Fruit fly (Drosophila melanogaster) whole organism, embryonic: ENCODE data around the gene CG11294.

Experiments used
- Aef1 ChIP-seq: fragments of 200-800 bp; sonication (Bioruptor generic); IDR thresholded peaks from 3 replicates; pipeline ENCODE4 v1.3.6; 2022; ENCODE audit warnings: missing biosample characterization, missing genetic modification characterization
- Antp ChIP-seq: fragments of 200-800 bp; sonication (Bioruptor generic); optimal IDR thresholded peaks from 3 replicates; lab custom pipeline; 2016; ENCODE audit warnings: missing biosample characterization, missing genetic modification characterization
- B-H1 ChIP-seq: fragments of 200-800 bp; sonication (Bioruptor generic); IDR thresholded peaks from 3 replicates; pipeline ENCODE4 v1.3.6; 2022; ENCODE audit warnings: missing biosample characterization, missing genetic modification characterization
- CG10274 ChIP-seq: fragments of 200-800 bp; sonication (Bioruptor generic); optimal IDR thresholded peaks from 3 replicates; lab custom pipeline; 2017; ENCODE audit warnings: missing biosample characterization, mild to moderate bottlenecking, missing genetic modification characterization
- CG12236 ChIP-seq: fragments of 200-800 bp; sonication (Bioruptor generic); optimal IDR thresholded peaks from 2 replicates; lab custom pipeline; 2016; ENCODE audit warnings: missing biosample characterization, missing genetic modification characterization
- CG12942 ChIP-seq: fragments of 200-800 bp; sonication (Bioruptor generic); optimal IDR thresholded peaks from 3 replicates; lab custom pipeline; 2016; ENCODE audit warnings: missing biosample characterization, missing genetic modification characterization
- CG13296 ChIP-seq: fragments of 200-800 bp; sonication (Bioruptor generic); optimal IDR thresholded peaks from 3 replicates; lab custom pipeline; 2018; ENCODE audit warnings: missing biosample characterization, mild to moderate bottlenecking, missing genetic modification characterization
- CG13775 ChIP-seq: fragments of 200-800 bp; sonication (Bioruptor generic); optimal IDR thresholded peaks from 3 replicates; lab custom pipeline; 2017; ENCODE audit warnings: missing biosample characterization, mild to moderate bottlenecking, missing genetic modification characterization
- CG14860 ChIP-seq: fragments of 200-800 bp; sonication (Bioruptor generic); IDR thresholded peaks from 3 replicates; pipeline ENCODE4 v1.3.6; 2022; ENCODE audit warnings: missing biosample characterization, missing genetic modification characterization; ENCODE audit not compliant: partially characterized antibody
- CG15269 ChIP-seq: fragments of 200-800 bp; sonication (Bioruptor generic); optimal IDR thresholded peaks from 2 replicates; lab custom pipeline; 2018; ENCODE audit warnings: missing biosample characterization, mild to moderate bottlenecking, missing genetic modification characterization, moderate library complexity
- CG17361 ChIP-seq: fragments of 200-800 bp; sonication (Bioruptor generic); IDR thresholded peaks from 3 replicates; pipeline ENCODE4 v1.3.6; 2022; ENCODE audit warnings: missing biosample characterization, missing genetic modification characterization
- CG33557 ChIP-seq: fragments of 200-800 bp; sonication (Bioruptor generic); optimal IDR thresholded peaks from 2 replicates; lab custom pipeline; 2019; ENCODE audit warnings: missing biosample characterization, mild to moderate bottlenecking, missing genetic modification characterization, moderate library complexity
- CG42726 ChIP-seq: fragments of 200-800 bp; sonication (Bioruptor generic); IDR thresholded peaks from 2 replicates; pipeline ENCODE4 v1.3.6; 2022; ENCODE audit warnings: missing biosample characterization, missing genetic modification characterization; ENCODE audit not compliant: partially characterized antibody
- CG8089 ChIP-seq: fragments of 200-800 bp; sonication (Bioruptor generic); optimal IDR thresholded peaks from 3 replicates; lab custom pipeline; 2016; ENCODE audit warnings: missing biosample characterization, missing genetic modification characterization
- CTCF ChIP-seq: fragments of 200-800 bp; sonication (Bioruptor generic); optimal IDR thresholded peaks from 2 replicates; lab custom pipeline; 2017; ENCODE audit warnings: missing biosample characterization, mild to moderate bottlenecking, missing genetic modification characterization, moderate library complexity
- Dad ChIP-seq: fragments of 200-800 bp; sonication (Bioruptor generic); optimal IDR thresholded peaks from 3 replicates; lab custom pipeline; 2016; ENCODE audit warnings: missing biosample characterization, missing genetic modification characterization
- Dp ChIP-seq: fragments of 200-800 bp; sonication (Bioruptor generic); optimal IDR thresholded peaks from 2 replicates; lab custom pipeline; 2018; ENCODE audit warnings: missing biosample characterization, mild to moderate bottlenecking, missing genetic modification characterization, moderate library complexity
- Ets65A ChIP-seq: fragments of 200-800 bp; sonication (Bioruptor generic); peaks from one replicate; lab custom pipeline; 2016; ENCODE audit warnings: missing biosample characterization, missing genetic modification characterization
- HHEX ChIP-seq: fragments of 200-800 bp; sonication (Bioruptor generic); optimal IDR thresholded peaks from 3 replicates; lab custom pipeline; 2017; ENCODE audit warnings: missing biosample characterization, mild to moderate bottlenecking, missing genetic modification characterization, missing genetic modification reagents
- Hand ChIP-seq: fragments of 200-800 bp; sonication (Bioruptor generic); optimal IDR thresholded peaks from 2 replicates; lab custom pipeline; 2017; ENCODE audit warnings: mild to moderate bottlenecking, missing biosample characterization, missing genetic modification reagents, missing genetic modification characterization
- Hey ChIP-seq: fragments of 200-800 bp; sonication (Bioruptor generic); optimal IDR thresholded peaks from 3 replicates; lab custom pipeline; 2018; ENCODE audit warnings: missing biosample characterization, mild to moderate bottlenecking, missing genetic modification characterization
- HmgZ ChIP-seq: fragments of 200-800 bp; sonication (Bioruptor generic); optimal IDR thresholded peaks from 2 replicates; lab custom pipeline; 2018; ENCODE audit warnings: missing biosample characterization, mild to moderate bottlenecking, missing genetic modification characterization
- MTF-1 ChIP-seq: fragments of 200-800 bp; sonication (Bioruptor generic); optimal IDR thresholded peaks from 2 replicates; lab custom pipeline; 2018; ENCODE audit warnings: missing biosample characterization, mild to moderate bottlenecking, missing genetic modification characterization, borderline replicate concordance
- Pdp1 ChIP-seq, 2 experiments: fragments of 200-800 bp; sonication (Bioruptor generic); optimal IDR thresholded peaks; 3 replicates each; lab custom pipeline; 2016; ENCODE audit warnings: missing biosample characterization in 2 of 2, missing genetic modification characterization in 2 of 2, mild to moderate bottlenecking in 1 of 2, moderate library complexity in 1 of 2
- Sin3A ChIP-seq: fragments of >200 bp; optimal IDR thresholded peaks from 2 replicates; lab custom pipeline; 2018
- Sox100B ChIP-seq: fragments of 200-800 bp; sonication (Bioruptor generic); optimal IDR thresholded peaks from 3 replicates; lab custom pipeline; 2018; ENCODE audit warnings: missing biosample characterization, mild to moderate bottlenecking, missing genetic modification characterization
- Spps ChIP-seq: fragments of 200-800 bp; sonication (Bioruptor generic); optimal IDR thresholded peaks from 2 replicates; lab custom pipeline; 2018; ENCODE audit warnings: missing biosample characterization, mild to moderate bottlenecking, missing genetic modification characterization
- Sry-β ChIP-seq: fragments of 200-800 bp; sonication (Bioruptor generic); optimal IDR thresholded peaks from 2 replicates; lab custom pipeline; 2018; ENCODE audit warnings: missing biosample characterization, mild to moderate bottlenecking, missing genetic modification characterization, moderate library complexity
- ci ChIP-seq: fragments of 200-800 bp; sonication (Bioruptor generic); IDR thresholded peaks from 3 replicates; pipeline ENCODE4 v1.3.6; 2022; ENCODE audit warnings: missing biosample characterization, missing genetic modification characterization
- grn ChIP-seq: fragments of 200-800 bp; sonication (Bioruptor generic); optimal IDR thresholded peaks from 3 replicates; lab custom pipeline; 2017; ENCODE audit warnings: missing biosample characterization, missing genetic modification characterization
- gsb-n ChIP-seq: fragments of 200-800 bp; sonication (Bioruptor generic); optimal IDR thresholded peaks from 3 replicates; lab custom pipeline; 2018; ENCODE audit warnings: missing biosample characterization, mild to moderate bottlenecking, missing genetic modification characterization
- hth ChIP-seq: fragments of >200 bp; optimal IDR thresholded peaks from 2 replicates; lab custom pipeline; 2017; ENCODE audit warnings: inconsistent platforms
- insv ChIP-seq, 2 experiments: fragments of 200-800 bp; sonication (Bioruptor generic); optimal IDR thresholded peaks; 3 replicates each; lab custom pipeline; 2016 to 2018; ENCODE audit warnings: missing biosample characterization in 2 of 2, missing genetic modification characterization in 2 of 2
- jumu ChIP-seq: fragments of 200-800 bp; sonication (Bioruptor generic); optimal IDR thresholded peaks from 3 replicates; lab custom pipeline; 2016; ENCODE audit warnings: missing biosample characterization, missing genetic modification characterization
- klu ChIP-seq: fragments of 200-800 bp; sonication (Bioruptor generic); IDR thresholded peaks from 2 replicates; pipeline ENCODE4 v1.3.6; 2022; ENCODE audit warnings: missing biosample characterization, missing genetic modification characterization
- kni ChIP-seq: fragments of 200-800 bp; sonication (Bioruptor generic); optimal IDR thresholded peaks from 3 replicates; lab custom pipeline; 2017; ENCODE audit warnings: mild to moderate bottlenecking, missing biosample characterization, missing genetic modification reagents, missing genetic modification characterization
- lbe ChIP-seq: fragments of 200-800 bp; sonication (Bioruptor generic); optimal IDR thresholded peaks from 2 replicates; lab custom pipeline; 2016; ENCODE audit warnings: missing biosample characterization, mild to moderate bottlenecking, missing genetic modification characterization
- oc ChIP-seq: fragments of 200-800 bp; sonication (Bioruptor generic); optimal IDR thresholded peaks from 2 replicates; lab custom pipeline; 2018; ENCODE audit warnings: missing biosample characterization, mild to moderate bottlenecking, missing genetic modification characterization, moderate library complexity
- onecut ChIP-seq: fragments of 200-800 bp; sonication (Bioruptor generic); IDR thresholded peaks from 2 replicates; pipeline ENCODE4 v1.3.6; 2022; ENCODE audit warnings: missing biosample characterization, missing genetic modification characterization
- otp ChIP-seq: fragments of 200-800 bp; sonication (Bioruptor generic); IDR thresholded peaks from 3 replicates; pipeline ENCODE4, ENCODE4 v1.3.6; 2022; ENCODE audit warnings: missing biosample characterization, missing genetic modification characterization
- pho ChIP-seq: fragments of 200-800 bp; sonication (Bioruptor generic); optimal IDR thresholded peaks from 2 replicates; lab custom pipeline; 2016; ENCODE audit warnings: missing biosample characterization, missing genetic modification characterization
- pnt ChIP-seq: fragments of 200-800 bp; sonication (Bioruptor generic); optimal IDR thresholded peaks from 3 replicates; lab custom pipeline; 2016; ENCODE audit warnings: missing biosample characterization, missing genetic modification characterization
- pros ChIP-seq: fragments of 200-800 bp; sonication (Bioruptor generic); optimal IDR thresholded peaks from 3 replicates; lab custom pipeline; 2019; ENCODE audit warnings: missing biosample characterization, mild to moderate bottlenecking, missing genetic modification characterization, moderate library complexity
- row ChIP-seq: fragments of 200-800 bp; sonication (Bioruptor generic); IDR thresholded peaks from 3 replicates; pipeline ENCODE4 v1.3.6; 2022; ENCODE audit warnings: missing biosample characterization, missing genetic modification characterization
- shn ChIP-seq: fragments of 200-800 bp; sonication (Bioruptor generic); optimal IDR thresholded peaks from 3 replicates; lab custom pipeline; 2016; ENCODE audit warnings: missing biosample characterization, missing genetic modification characterization
- slou ChIP-seq: fragments of 200-800 bp; sonication (Bioruptor generic); optimal IDR thresholded peaks from 3 replicates; lab custom pipeline; 2016; ENCODE audit warnings: missing biosample characterization, missing genetic modification characterization
- unpg ChIP-seq: fragments of 200-800 bp; sonication (Bioruptor generic); optimal IDR thresholded peaks from 3 replicates; lab custom pipeline; 2018; ENCODE audit warnings: missing biosample characterization, mild to moderate bottlenecking, missing genetic modification characterization, moderate library complexity

Gene CG11294

dm6 chrX:8725238-8725637 is 31.8 kb upstream of the CG11294 start:
- TF ChIP-seq Sin3A (lab: Kevin White, UChicago), result no peak
- no peak for TF ChIP-seq CG12942
- peak; percentile 7 for TF ChIP-seq Ets65A
- no peak for TF ChIP-seq gsb-n (tag; lab: Kevin White, UChicago)
- peak; percentile 18 for TF ChIP-seq CG13775
- TF ChIP-seq onecut (GFP tag; lab: Robert Waterston, UW), result no peak
- no peak for TF ChIP-seq MTF-1 (GFP tag; lab: Kevin White, UChicago)
- TF ChIP-seq shn (GFP tag; lab: Kevin White, UChicago), result no peak
- TF ChIP-seq row (GFP tag; lab: Robert Waterston, UW), result peak; percentile 1; the same call in 1 of the 3 replicates
- TF ChIP-seq Hey (tag; lab: Kevin White, UChicago), result peak; percentile 44
- TF ChIP-seq pnt, result no peak
- no peak for TF ChIP-seq lbe (GFP tag; lab: Kevin White, UChicago)
- no peak for TF ChIP-seq Sox100B (GFP tag; lab: Kevin White, UChicago)
- no peak for TF ChIP-seq CG10274 (GFP tag; lab: Kevin White, UChicago)
- TF ChIP-seq CG8089, result no peak
- no peak for TF ChIP-seq CG33557
- no peak for TF ChIP-seq unpg (GFP tag; lab: Kevin White, UChicago)
- TF ChIP-seq CTCF (GFP tag; lab: Kevin White, UChicago), result no peak
- no peak for TF ChIP-seq Dp (GFP tag; lab: Kevin White, UChicago)
- TF ChIP-seq Aef1 (GFP tag; lab: Robert Waterston, UW), result no peak
- TF ChIP-seq klu (GFP tag; lab: Robert Waterston, UW), result no peak
- no peak for TF ChIP-seq slou (GFP tag; lab: Kevin White, UChicago)
- no peak for TF ChIP-seq CG12236 (GFP tag; lab: Kevin White, UChicago)
- TF ChIP-seq Sry-β, result peak; percentile 87
- no peak for TF ChIP-seq kni
- no peak for TF ChIP-seq insv (GFP tag; optimal IDR thresholded peaks at IDR 0.05; lab: Kevin White, UChicago)
- TF ChIP-seq CG42726, result no peak
- TF ChIP-seq CG17361 (GFP tag; lab: Robert Waterston, UW), result no peak
- no peak for TF ChIP-seq jumu (GFP tag; lab: Kevin White, UChicago)
- no peak for TF ChIP-seq hth
- no peak for TF ChIP-seq CG14860 (GFP tag; lab: Robert Waterston, UW)
- no peak for TF ChIP-seq HmgZ (tag; lab: Kevin White, UChicago)
- TF ChIP-seq otp, result no peak
- no peak for TF ChIP-seq CG13296 (GFP tag; lab: Kevin White, UChicago)
- no peak for TF ChIP-seq HHEX (GFP tag; lab: Kevin White, UChicago)
- TF ChIP-seq Spps (tag; lab: Kevin White, UChicago), result no peak
- TF ChIP-seq grn (GFP tag; lab: Kevin White, UChicago), result peak; percentile 24
- TF ChIP-seq Dad, result no peak
- no peak for TF ChIP-seq Hand (GFP tag; lab: Kevin White, UChicago)
- peak in 1 of 2 experiments; percentile 81 for TF ChIP-seq Pdp1 (GFP tag; optimal IDR thresholded peaks at IDR 0.05; lab: Kevin White, UChicago)
- no peak for TF ChIP-seq ci (GFP tag; lab: Robert Waterston, UW)
- no peak for TF ChIP-seq B-H1 (GFP tag; lab: Robert Waterston, UW)
- no peak for TF ChIP-seq pho (GFP tag; lab: Kevin White, UChicago)

- TF ChIP-seq CG15269 (tag; lab: Kevin White, UChicago), result no peak
- peak; percentile 88 for TF ChIP-seq CG13775
- peak; percentile 52 for TF ChIP-seq pros (GFP tag; lab: Kevin White, UChicago)
- TF ChIP-seq Hey (tag; lab: Kevin White, UChicago), result peak; percentile 60
- no peak for TF ChIP-seq onecut (GFP tag; lab: Robert Waterston, UW)
- TF ChIP-seq Antp (GFP tag; lab: Kevin White, UChicago), result no peak
- TF ChIP-seq oc (tag; lab: Kevin White, UChicago), result peak; percentile 37
- TF ChIP-seq, all 482 proteins: peak for 4
Measured at dm6 chrX:8724815-8725214, 31.4 kb upstream of the CG11294 start.
